Fruit fly (Drosophila melanogaster): ENCODE results near the gene CG14070.

The CG14070 gene

dm6 chr2L:10856328-10856942 lies 45.1 kb downstream of the CG14070 start, which contains the start of gene Dnz1 (continued):
- no peak for TF ChIP-seq emc (GFP tag; optimal IDR thresholded peaks at IDR 0.05)
- TF ChIP-seq zen (tag; optimal IDR thresholded peaks at IDR 0.05), result peak; percentile 14
- no peak for TF ChIP-seq her (GFP tag; optimal IDR thresholded peaks at IDR 0.05)
- TF ChIP-seq Drgx (GFP tag; IDR thresholded peaks at IDR 0.05), result peak; percentile 40; the same call in 1 of the 2 replicates
- TF ChIP-seq tap (tag; optimal IDR thresholded peaks at IDR 0.05), result peak; percentile 39
- no peak for TF ChIP-seq slp2 (GFP tag; optimal IDR thresholded peaks at IDR 0.05)
- TF ChIP-seq pb (GFP tag; optimal IDR thresholded peaks at IDR 0.05), result no peak
- TF ChIP-seq bowl (GFP tag; IDR thresholded peaks at IDR 0.05), result no peak
- TF ChIP-seq MTF-1 (GFP tag; optimal IDR thresholded peaks at IDR 0.05; ENCODE audit: borderline replicate concordance), result no peak
- peak; percentile 57 for TF ChIP-seq CG32772 (GFP tag; IDR thresholded peaks at IDR 0.05)
- TF ChIP-seq Bgb (GFP tag; IDR thresholded peaks at IDR 0.05; ENCODE audit: partially characterized antibody), result no peak
- no peak for TF ChIP-seq Ssrp (tag; optimal IDR thresholded peaks at IDR 0.05)
- TF ChIP-seq Gsc (GFP tag; IDR thresholded peaks at IDR 0.05), result no peak
- TF ChIP-seq stc (GFP tag; IDR thresholded peaks at IDR 0.05), result peak; percentile 53
- TF ChIP-seq CG15479 (GFP tag; optimal IDR thresholded peaks at IDR 0.05), result no peak
- peak; percentile 16 for TF ChIP-seq CG7556 (GFP tag; optimal IDR thresholded peaks at IDR 0.05)
- TF ChIP-seq Sox100B (GFP tag; optimal IDR thresholded peaks at IDR 0.05), result peak; percentile 33
- no peak for TF ChIP-seq CG6854 (GFP tag; optimal IDR thresholded peaks at IDR 0.05)
- no peak for TF ChIP-seq Dfd (GFP tag; optimal IDR thresholded peaks at IDR 0.05)
- TF ChIP-seq Doc2 (GFP tag; IDR thresholded peaks at IDR 0.05), result no peak
- TF ChIP-seq Oaz (GFP tag; IDR thresholded peaks at IDR 0.05), result no peak
- TF ChIP-seq CG11093 (GFP tag; IDR thresholded peaks at IDR 0.05), result no peak
- no peak for TF ChIP-seq Dref (GFP tag; IDR thresholded peaks at IDR 0.05)
- TF ChIP-seq CG7786 (GFP tag; optimal IDR thresholded peaks at IDR 0.05), result no peak
- peak; percentile 35; the same call in 1 of the 2 replicates for TF ChIP-seq HLH3B (GFP tag; IDR thresholded peaks at IDR 0.05)
- no peak for TF ChIP-seq CG31365 (tag; optimal IDR thresholded peaks at IDR 0.05)
- TF ChIP-seq sc (optimal IDR thresholded peaks at IDR 0.05), result no peak
- no peak for TF ChIP-seq sc (GFP tag; optimal IDR thresholded peaks at IDR 0.05)
- peak; percentile 20 for TF ChIP-seq CG4820 (GFP tag; optimal IDR thresholded peaks at IDR 0.05)
- TF ChIP-seq crc (GFP tag; optimal IDR thresholded peaks at IDR 0.05), result no peak
- TF ChIP-seq pfk (GFP tag; optimal IDR thresholded peaks at IDR 0.05), result no peak
- peak; percentile 40 for TF ChIP-seq YL-1 (GFP tag; optimal IDR thresholded peaks at IDR 0.05)
- TF ChIP-seq bbx (GFP tag; IDR thresholded peaks at IDR 0.05; ENCODE audit: partially characterized antibody), result no peak
- TF ChIP-seq ATbp (GFP tag; optimal IDR thresholded peaks at IDR 0.05), result no peak
- peak; percentile 22 for TF ChIP-seq Blimp-1 (GFP tag; optimal IDR thresholded peaks at IDR 0.05)
- no peak for TF ChIP-seq Hey (tag; optimal IDR thresholded peaks at IDR 0.05)
- TF ChIP-seq fd64A (GFP tag; optimal IDR thresholded peaks at IDR 0.05), result no peak
- TF ChIP-seq CG11695 (GFP tag; IDR thresholded peaks at IDR 0.05), result peak; percentile 45; the same call in 1 of the 3 replicates
- TF ChIP-seq lola (GFP tag; optimal IDR thresholded peaks at IDR 0.05), result no peak
- TF ChIP-seq MBD-R2 (GFP tag; IDR thresholded peaks at IDR 0.05), result peak; percentile 67
- TF ChIP-seq CG10209 (GFP tag; optimal IDR thresholded peaks at IDR 0.05), result peak; percentile 25
- TF ChIP-seq CG9609 (GFP tag; optimal IDR thresholded peaks at IDR 0.05), result no peak
- TF ChIP-seq CG4404 (GFP tag; IDR thresholded peaks at IDR 0.05), result no peak
- TF ChIP-seq CG6813 (GFP tag; optimal IDR thresholded peaks at IDR 0.05), result no peak
- no peak for TF ChIP-seq CG17568 (GFP tag; optimal IDR thresholded peaks at IDR 0.05)
- TF ChIP-seq pho (GFP tag; optimal IDR thresholded peaks at IDR 0.05), result peak; percentile 26
- no peak for TF ChIP-seq CG4730 (GFP tag; IDR thresholded peaks at IDR 0.05)
- TF ChIP-seq CG8388 (GFP tag; optimal IDR thresholded peaks at IDR 0.05), result peak; percentile 10
- TF ChIP-seq Nf-YB (GFP tag; optimal IDR thresholded peaks at IDR 0.05), result no peak
- no peak; the same call in 1 of the 2 replicates for TF ChIP-seq ap (GFP tag; IDR thresholded peaks at IDR 0.05)
- TF ChIP-seq dan (GFP tag; IDR thresholded peaks at IDR 0.05), result no peak
